Fruit fly (Drosophila melanogaster): ENCODE results near the gene Ugt37A1.

DNA sequence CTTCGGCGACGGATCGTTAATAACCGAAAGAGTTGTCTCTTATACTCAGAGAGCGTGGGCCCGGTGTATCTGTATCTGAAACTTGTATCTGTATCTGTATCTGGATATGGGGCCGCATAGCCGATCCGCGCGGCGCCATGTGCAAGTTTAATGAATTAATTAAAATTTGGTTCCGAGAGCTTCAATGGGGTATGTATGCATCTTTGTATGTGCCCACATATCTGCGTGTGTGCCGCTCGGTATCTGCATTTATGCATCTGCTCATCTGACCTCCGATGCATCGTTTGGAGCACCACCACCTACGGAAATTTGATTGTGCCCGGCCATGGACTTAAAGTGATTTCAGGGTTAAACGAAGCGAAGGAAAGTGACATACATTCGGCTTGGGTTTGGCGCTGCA is 21.2 kb downstream of the Ugt37A1 start:
- TF ChIP-seq hbn (GFP tag; IDR thresholded peaks at IDR 0.05; ENCODE audit: partially characterized antibody) (no peak), Hr3 (GFP tag; optimal IDR thresholded peaks at IDR 0.05) (no peak), gcm2 (GFP tag; optimal IDR thresholded peaks at IDR 0.05) (no peak), h (optimal IDR thresholded peaks at IDR 0.05) (no peak), Hmr (GFP tag; optimal IDR thresholded peaks at IDR 0.05) (no peak), CG2129 (GFP tag; IDR thresholded peaks at IDR 0.05; ENCODE audit: partially characterized antibody) (no peak), CG2889 (GFP tag; IDR thresholded peaks at IDR 0.05) (no peak), CG11247 (GFP tag; IDR thresholded peaks at IDR 0.05) (no peak), CG3995 (GFP tag; optimal IDR thresholded peaks at IDR 0.05) (no peak), corto (GFP tag; optimal IDR thresholded peaks at IDR 0.05) (no peak), disco-r (GFP tag; optimal IDR thresholded peaks at IDR 0.05) (no peak), pho (GFP tag; optimal IDR thresholded peaks at IDR 0.05) (no peak)

All from whole organism, embryonic.